Worm (Caenorhabditis elegans): ENCODE measurements around the gene B0303.4.

The B0303.4 gene

ce11 chrIII:8739126-8739525 lies 49.5 kb downstream of the B0303.4 start (continued):
- peak; percentile 81 for TF ChIP-seq elt-1 (tag; optimal IDR thresholded peaks at IDR 0.05)
- no peak for TF ChIP-seq ztf-11 (tag; optimal IDR thresholded peaks at IDR 0.05)
- no peak for TF ChIP-seq ceh-9 (tag; optimal IDR thresholded peaks at IDR 0.05)

DNA sequence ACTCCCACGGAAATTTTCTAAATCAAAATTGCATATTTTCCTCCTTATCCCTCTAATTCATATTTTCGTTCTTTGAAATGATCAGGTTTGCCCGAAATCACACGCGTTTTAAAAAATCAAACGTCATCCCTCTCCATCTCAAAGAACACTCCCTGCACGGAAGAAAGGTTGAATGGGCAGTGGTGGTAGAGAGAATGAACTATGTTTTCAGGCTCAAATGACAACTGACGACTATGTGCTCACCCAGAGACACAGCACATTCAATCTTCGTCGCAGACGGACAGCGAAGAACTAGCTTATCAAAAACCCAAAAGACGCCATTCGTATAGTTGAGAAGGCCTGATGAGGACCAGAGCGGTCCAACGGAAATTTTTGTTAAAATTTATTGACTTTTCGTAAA lies 50.1 kb downstream of the B0303.4 start:
- TF ChIP-seq skn-1 (tag; optimal IDR thresholded peaks at IDR 0.05) (no peak), egl-5 (tag; optimal IDR thresholded peaks at IDR 0.05) (peak; percentile 26), nfya-1 (tag; optimal IDR thresholded peaks at IDR 0.05; ENCODE audit: insufficient read depth) (peak; percentile 46)

- peak; percentile 82 for TF ChIP-seq ceh-28 (tag; optimal IDR thresholded peaks at IDR 0.05)
- TF ChIP-seq hmg-11 (tag; optimal IDR thresholded peaks at IDR 0.05), result peak; percentile 92
- peak; percentile 71 for TF ChIP-seq pqm-1 (tag; optimal IDR thresholded peaks at IDR 0.05)
- TF ChIP-seq mdl-1 (tag; optimal IDR thresholded peaks at IDR 0.05), result peak; percentile 48
- peak; percentile 80 for TF ChIP-seq elt-2 (tag; optimal IDR thresholded peaks at IDR 0.05)
- no peak for TF ChIP-seq sea-2 (GFP tag; optimal IDR thresholded peaks at IDR 0.05)
- TF ChIP-seq ZK546.5 (tag; optimal IDR thresholded peaks at IDR 0.05), result no peak
- TF ChIP-seq zag-1 (tag; optimal IDR thresholded peaks at IDR 0.05), result peak; percentile 10
- TF ChIP-seq ceh-16 (tag; optimal IDR thresholded peaks at IDR 0.05), result peak; percentile 32
- TF ChIP-seq elt-1 (tag; optimal IDR thresholded peaks at IDR 0.05), result peak; percentile 72
- no peak for TF ChIP-seq ceh-9 (tag; optimal IDR thresholded peaks at IDR 0.05)
- TF ChIP-seq nhr-12 (tag; optimal IDR thresholded peaks at IDR 0.05), result no peak
- peak; percentile 95 for TF ChIP-seq lin-15B (tag; optimal IDR thresholded peaks at IDR 0.05)
- peak; percentile 79 for TF ChIP-seq snpc-4 (tag; optimal IDR thresholded peaks at IDR 0.05)
- peak; percentile 88 for TF ChIP-seq tbx-2 (tag; optimal IDR thresholded peaks at IDR 0.05)
- TF ChIP-seq egl-27 (tag; optimal IDR thresholded peaks at IDR 0.05), result peak; percentile 63
- TF ChIP-seq nhr-76 (tag; optimal IDR thresholded peaks at IDR 0.05), result no peak
- peak; percentile 66 for TF ChIP-seq fkh-10 (GFP tag; optimal IDR thresholded peaks at IDR 0.05)
- peak; percentile 36 for TF ChIP-seq aly-2 (tag; optimal IDR thresholded peaks at IDR 0.05)
- TF ChIP-seq skn-1 (tag; optimal IDR thresholded peaks at IDR 0.05), result peak; percentile 95
- peak; percentile 94 for TF ChIP-seq nhr-23 (tag; optimal IDR thresholded peaks at IDR 0.05)
- peak; percentile 91 for TF ChIP-seq nhr-25 (tag; optimal IDR thresholded peaks at IDR 0.05)
- peak; percentile 40 for TF ChIP-seq ztf-4 (tag; optimal IDR thresholded peaks at IDR 0.05)
- TF ChIP-seq R02D3.7 (tag; optimal IDR thresholded peaks at IDR 0.05), result peak; percentile 88
- TF ChIP-seq jun-1 (tag; optimal IDR thresholded peaks at IDR 0.05), result peak; percentile 88
- TF ChIP-seq nfya-1 (tag; optimal IDR thresholded peaks at IDR 0.05; ENCODE audit: insufficient read depth), result peak; percentile 92
- peak; percentile 75 for TF ChIP-seq egl-5 (tag; optimal IDR thresholded peaks at IDR 0.05)
- peak; percentile 91 for TF ChIP-seq lsy-12 (tag; optimal IDR thresholded peaks at IDR 0.05)
- TF ChIP-seq fkh-2 (tag; optimal IDR thresholded peaks at IDR 0.05), result no peak
- TF ChIP-seq daf-12 (tag; optimal IDR thresholded peaks at IDR 0.05), result no peak
- TF ChIP-seq lin-39 (tag; optimal IDR thresholded peaks at IDR 0.05), result peak; percentile 89
- TF ChIP-seq fos-1 (tag; optimal IDR thresholded peaks at IDR 0.05), result no peak
- peak; percentile 73 for TF ChIP-seq unc-62 (GFP tag; optimal IDR thresholded peaks at IDR 0.05)
- peak; percentile 46 for TF ChIP-seq nhr-11 (tag; optimal IDR thresholded peaks at IDR 0.05)
- no peak for TF ChIP-seq nhr-237 (tag; optimal IDR thresholded peaks at IDR 0.05)
- TF ChIP-seq nhr-43 (tag; optimal IDR thresholded peaks at IDR 0.05; ENCODE audit: poor library complexity, severe bottlenecking), result peak; percentile 96
- TF ChIP-seq pha-4 (tag; optimal IDR thresholded peaks at IDR 0.05), result peak; percentile 97
- no peak for TF ChIP-seq mml-1 (tag; optimal IDR thresholded peaks at IDR 0.05)
- TF ChIP-seq nhr-67 (tag; optimal IDR thresholded peaks at IDR 0.05), result no peak
- TF ChIP-seq nhr-28 (tag; optimal IDR thresholded peaks at IDR 0.05), result peak; percentile 7
- TF ChIP-seq ceh-82 (tag; optimal IDR thresholded peaks at IDR 0.05), result peak; percentile 78
- no peak for TF ChIP-seq eor-1 (tag; optimal IDR thresholded peaks at IDR 0.05)
- TF ChIP-seq unc-39 (tag; optimal IDR thresholded peaks at IDR 0.05), result no peak
- TF ChIP-seq nhr-77 (tag; optimal IDR thresholded peaks at IDR 0.05), result peak; percentile 24
- no peak for TF ChIP-seq elt-3 (tag; optimal IDR thresholded peaks at IDR 0.05)
- TF ChIP-seq ama-1 (optimal IDR thresholded peaks at IDR 0.05), result peak; percentile 57
- no peak for TF ChIP-seq ztf-11 (tag; optimal IDR thresholded peaks at IDR 0.05)
These were observed 51.7 kb downstream of the B0303.4 start, which contains the start of gene pdhk-2 for ce11 chrIII:8741276-8741860. Gene pdhk-2 (minus strand): TSS chrIII:8741412.

Data from whole organism, L3 larva.